Worm (Caenorhabditis elegans): ENCODE data around the gene gst-15.

DNA sequence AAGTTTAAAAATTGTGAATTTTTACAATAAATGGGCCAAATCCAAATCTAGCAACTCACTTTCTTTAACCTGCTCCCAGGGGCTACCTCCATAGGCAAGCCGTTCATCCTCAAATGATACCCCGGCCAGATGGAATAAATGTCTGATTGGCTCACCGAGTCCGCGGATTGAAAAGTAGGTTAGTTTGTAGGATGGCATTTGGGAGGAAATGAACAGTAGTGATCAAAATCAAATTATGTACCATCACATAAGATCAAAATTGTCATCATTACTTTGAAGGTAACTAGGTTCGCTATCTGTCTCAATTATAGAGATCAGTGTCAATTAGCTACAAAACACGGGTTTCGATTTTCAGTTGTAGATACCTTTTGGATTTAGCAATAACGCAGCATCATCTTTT lies 17.7 kb upstream of the gst-15 start, which contains the start of the genes gst-17 and gst-18:
- TF ChIP-seq hrde-1 (tag; optimal IDR thresholded peaks at IDR 0.05; ENCODE audit: borderline replicate concordance) (no peak), hmg-20 (GFP tag; IDR thresholded peaks at IDR 0.05) (no peak), snpc-4 (GFP tag; optimal IDR thresholded peaks at IDR 0.05) (no peak), snpc-4 (tag; optimal IDR thresholded peaks at IDR 0.05) (no peak), unc-130 (GFP tag; optimal IDR thresholded peaks at IDR 0.05) (no peak), ztf-18 (tag; optimal IDR thresholded peaks at IDR 0.05) (no peak)

Measured in whole organism, young adult.